Worm (Caenorhabditis elegans): ENCODE data around the gene nlp-82.

The nlp-82 gene

DNA sequence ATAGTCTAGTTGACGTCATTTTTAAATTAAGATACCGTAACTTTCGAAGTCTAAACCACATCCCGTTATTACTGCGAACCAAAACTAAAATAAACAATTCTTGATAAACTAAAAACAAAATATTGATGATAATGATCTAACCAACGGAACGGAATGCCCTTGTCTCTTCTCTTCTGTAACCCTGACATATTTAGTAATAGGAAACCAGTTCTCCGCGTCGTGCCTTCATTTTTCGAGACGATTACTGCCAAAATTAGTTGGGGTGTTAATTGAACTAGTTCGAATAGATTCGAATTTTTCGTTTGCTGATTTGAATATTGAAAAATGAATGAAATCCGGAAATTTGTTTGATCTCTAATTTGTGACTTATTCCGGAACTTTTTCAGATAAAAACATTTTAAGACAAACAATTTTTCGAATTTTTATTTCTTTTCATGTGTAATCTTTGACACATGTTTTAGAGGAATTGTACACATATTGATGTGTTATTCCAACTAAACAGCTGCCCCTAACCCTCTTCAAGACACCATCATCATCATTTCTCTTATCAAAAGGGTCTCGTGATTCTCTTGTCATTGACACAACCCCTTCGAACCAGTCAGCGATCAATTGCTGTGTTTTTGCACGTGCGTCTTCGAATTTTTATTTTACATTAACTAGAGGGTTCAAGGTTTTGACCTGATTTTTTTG, 29.7 kb upstream of the nlp-82 start (continued):
- TF ChIP-seq unc-3 (GFP tag; conservative IDR thresholded peaks at IDR 0.05) (no peak), unc-3 (tag; optimal IDR thresholded peaks at IDR 0.05) (no peak), hlh-8 (tag; optimal IDR thresholded peaks at IDR 0.05) (no peak), pag-3 (tag; optimal IDR thresholded peaks at IDR 0.05; ENCODE audit: borderline replicate concordance) (no peak), sox-2 (GFP tag; IDR thresholded peaks at IDR 0.05) (no peak), unc-55 (GFP tag; optimal IDR thresholded peaks at IDR 0.05) (peak; percentile 84), hlh-30 (tag; optimal IDR thresholded peaks at IDR 0.05; ENCODE audit: insufficient read depth) (peak; percentile 55), ets-4 (tag; optimal IDR thresholded peaks at IDR 0.05) (no peak), ceh-34 (tag; optimal IDR thresholded peaks at IDR 0.05) (no peak)

DNA sequence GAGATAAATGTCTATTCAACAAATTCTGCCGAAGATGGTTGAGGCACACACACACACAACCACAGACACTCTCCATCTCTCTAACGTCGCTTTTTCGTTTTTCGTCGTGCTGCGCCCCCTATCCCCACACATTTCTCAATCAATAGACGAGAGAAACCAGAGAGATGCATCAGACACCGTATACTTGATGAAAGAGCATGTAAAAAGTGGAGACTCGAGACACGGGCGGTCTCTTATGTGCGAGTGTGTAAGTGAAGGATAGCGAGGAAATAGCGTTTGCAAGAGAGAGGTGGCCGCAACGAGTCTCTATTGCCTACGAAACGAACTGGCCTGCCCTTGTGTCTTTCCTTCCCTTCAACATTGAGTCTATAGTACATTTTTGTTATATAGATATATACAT, 28.7 kb upstream of the nlp-82 start:
- TF ChIP-seq unc-55 (GFP tag; optimal IDR thresholded peaks at IDR 0.05): peak; percentile 83
- TF ChIP-seq sox-4 (tag; optimal IDR thresholded peaks at IDR 0.05): no peak
- TF ChIP-seq unc-42 (tag; optimal IDR thresholded peaks at IDR 0.05): peak; percentile 56
- no peak for TF ChIP-seq ama-1 (optimal IDR thresholded peaks at IDR 0.05)
- no peak for TF ChIP-seq T23F11.4 (GFP tag; optimal IDR thresholded peaks at IDR 0.05)
- TF ChIP-seq elt-2 (tag; optimal IDR thresholded peaks at IDR 0.05): peak; percentile 25
- TF ChIP-seq pat-9 (tag; optimal IDR thresholded peaks at IDR 0.05): no peak
- no peak for TF ChIP-seq ceh-24 (tag; optimal IDR thresholded peaks at IDR 0.05)
- no peak for TF ChIP-seq madf-2 (tag; optimal IDR thresholded peaks at IDR 0.05)
- no peak for TF ChIP-seq K02D7.2 (tag; optimal IDR thresholded peaks at IDR 0.05)
- peak; percentile 37 for TF ChIP-seq ets-4 (tag; optimal IDR thresholded peaks at IDR 0.05)
- TF ChIP-seq nhr-11 (tag; optimal IDR thresholded peaks at IDR 0.05): no peak
- no peak for TF ChIP-seq mec-3 (tag; optimal IDR thresholded peaks at IDR 0.05; ENCODE audit: borderline replicate concordance)
- peak; percentile 82 for TF ChIP-seq dve-1 (tag; optimal IDR thresholded peaks at IDR 0.05)
- peak; percentile 18 for TF ChIP-seq pax-1 (tag; optimal IDR thresholded peaks at IDR 0.05)
- TF ChIP-seq ceh-31 (tag; optimal IDR thresholded peaks at IDR 0.05): peak; percentile 91
- no peak for TF ChIP-seq hlh-15 (tag; optimal IDR thresholded peaks at IDR 0.05)
- TF ChIP-seq syd-9 (tag; optimal IDR thresholded peaks at IDR 0.05): peak; percentile 26
- TF ChIP-seq pqm-1 (tag; optimal IDR thresholded peaks at IDR 0.05): peak; percentile 35
- peak; percentile 88 for TF ChIP-seq ceh-18 (tag; optimal IDR thresholded peaks at IDR 0.05)
- no peak for TF ChIP-seq nhr-232 (tag; optimal IDR thresholded peaks at IDR 0.05)
- no peak for TF ChIP-seq C38D4.7 (GFP tag; optimal IDR thresholded peaks at IDR 0.05)
- no peak for TF ChIP-seq odd-2 (tag; optimal IDR thresholded peaks at IDR 0.05)
- TF ChIP-seq K09A11.1 (tag; optimal IDR thresholded peaks at IDR 0.05; ENCODE audit: insufficient read depth): peak; percentile 47
- peak; percentile 69 for TF ChIP-seq ceh-34 (tag; optimal IDR thresholded peaks at IDR 0.05)
- TF ChIP-seq fkh-6 (tag; optimal IDR thresholded peaks at IDR 0.05): no peak
- peak; percentile 10 for TF ChIP-seq ttx-3 (tag; optimal IDR thresholded peaks at IDR 0.05)
- peak; percentile 86 for TF ChIP-seq ceh-30 (tag; optimal IDR thresholded peaks at IDR 0.05)
- TF ChIP-seq ceh-6 (GFP tag; optimal IDR thresholded peaks at IDR 0.05): no peak
- TF ChIP-seq nfya-1 (tag; optimal IDR thresholded peaks at IDR 0.05): peak; percentile 93
- no peak for TF ChIP-seq tbx-7 (tag; optimal IDR thresholded peaks at IDR 0.05)
- no peak for TF ChIP-seq ceh-22 (tag; optimal IDR thresholded peaks at IDR 0.05)
- no peak for TF ChIP-seq ceh-9 (tag; optimal IDR thresholded peaks at IDR 0.05)
- no peak for TF ChIP-seq che-1 (tag; optimal IDR thresholded peaks at IDR 0.05)
- no peak for TF ChIP-seq pha-2 (tag; optimal IDR thresholded peaks at IDR 0.05)
- no peak for TF ChIP-seq hlh-8 (tag; optimal IDR thresholded peaks at IDR 0.05)
- TF ChIP-seq ceh-2 (tag; optimal IDR thresholded peaks at IDR 0.05): peak; percentile 49
- peak; percentile 84 for TF ChIP-seq tbx-2 (tag; optimal IDR thresholded peaks at IDR 0.05)
- no peak for TF ChIP-seq unc-86 (tag; optimal IDR thresholded peaks at IDR 0.05)
- TF ChIP-seq gmeb-2 (tag; optimal IDR thresholded peaks at IDR 0.05): no peak
- TF ChIP-seq pros-1 (tag; optimal IDR thresholded peaks at IDR 0.05): peak; percentile 27
- TF ChIP-seq unc-3 (GFP tag; conservative IDR thresholded peaks at IDR 0.05): no peak
- peak; percentile 0 for TF ChIP-seq unc-3 (tag; optimal IDR thresholded peaks at IDR 0.05)
- no peak for TF ChIP-seq C08G9.2 (tag; optimal IDR thresholded peaks at IDR 0.05)
- no peak for TF ChIP-seq hlh-6 (tag; optimal IDR thresholded peaks at IDR 0.05)
- peak; percentile 85 for TF ChIP-seq ceh-48 (tag; optimal IDR thresholded peaks at IDR 0.05)
- TF ChIP-seq zip-5 (tag; optimal IDR thresholded peaks at IDR 0.05): no peak
